Worm (Caenorhabditis elegans): Measurements from ENCODE around the gene pgph-1.

DNA sequence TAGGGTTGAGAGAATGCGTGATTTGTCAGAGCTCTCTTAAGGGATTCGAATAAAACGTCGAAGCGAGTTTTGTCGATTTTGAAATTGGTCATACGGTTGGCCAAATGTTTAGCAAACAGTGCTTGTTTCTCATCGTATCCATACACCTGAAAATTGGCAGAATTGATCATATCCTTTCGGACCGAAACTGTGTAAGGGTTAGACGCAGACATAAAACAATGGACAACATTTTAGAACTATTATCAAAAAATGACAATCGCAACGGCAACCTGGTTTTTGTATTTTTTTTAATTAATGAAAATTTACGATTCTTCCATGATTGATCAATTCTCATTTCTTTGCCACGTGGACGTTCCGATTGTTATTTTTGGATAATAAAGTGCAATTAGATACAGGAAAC is 20.8 kb upstream of the pgph-1 start:
- TF ChIP-seq mes-4 (tag; optimal IDR thresholded peaks at IDR 0.05) = no peak
- TF ChIP-seq lag-1 (GFP tag; IDR thresholded peaks at IDR 0.05) = no peak
- TF ChIP-seq ztf-25 (GFP tag; IDR thresholded peaks at IDR 0.05) = no peak
- no peak for TF ChIP-seq hlh-12 (tag; optimal IDR thresholded peaks at IDR 0.05)
- TF ChIP-seq attf-5 (GFP tag; optimal IDR thresholded peaks at IDR 0.05) = no peak
- TF ChIP-seq Y79H2A.3 (GFP tag; conservative IDR thresholded peaks at IDR 0.05) = no peak
- TF ChIP-seq lsy-27 (tag; optimal IDR thresholded peaks at IDR 0.05; ENCODE audit: borderline replicate concordance, insufficient read depth) = no peak
- no peak for TF ChIP-seq him-1 (tag; optimal IDR thresholded peaks at IDR 0.05)
- TF ChIP-seq C06A6.2 (GFP tag; conservative IDR thresholded peaks at IDR 0.05) = no peak

Data from whole organism, young adult.